Worm (Caenorhabditis elegans): ENCODE results near the gene oac-49.

DNA sequence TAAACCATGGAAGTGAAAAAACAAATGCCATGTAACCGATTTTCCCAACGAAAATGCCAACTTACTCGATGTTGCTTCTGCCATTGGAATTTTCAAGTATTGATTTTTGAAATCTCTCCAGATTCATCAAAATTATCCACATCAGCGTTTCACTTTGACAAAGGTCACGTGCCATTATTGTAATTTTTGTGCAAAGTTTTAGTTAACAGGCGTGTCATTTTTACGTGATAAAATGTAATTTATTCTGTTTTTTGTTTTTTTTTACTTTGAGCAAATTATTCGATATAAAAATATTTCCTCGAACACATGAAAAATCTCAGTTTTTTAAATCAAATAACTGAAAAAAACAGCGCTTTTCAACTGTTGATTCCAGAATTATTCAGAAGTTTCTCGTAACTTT, 44.6 kb downstream of the oac-49 start, which contains the start of gene F21D9.2:
- TF ChIP-seq ama-1 (optimal IDR thresholded peaks at IDR 0.05) (no peak), ceh-44 (GFP tag; IDR thresholded peaks at IDR 0.05) (no peak), daf-12 (tag; optimal IDR thresholded peaks at IDR 0.05) (no peak), nhr-76 (tag; optimal IDR thresholded peaks at IDR 0.05) (no peak), nhr-102 (tag; optimal IDR thresholded peaks at IDR 0.05) (no peak), F44E2.7 (GFP tag; IDR thresholded peaks at IDR 0.05) (no peak), lsy-2 (tag; optimal IDR thresholded peaks at IDR 0.05) (no peak), ceh-28 (tag; optimal IDR thresholded peaks at IDR 0.05) (no peak), egl-27 (tag; optimal IDR thresholded peaks at IDR 0.05) (no peak), T20F7.1 (GFP tag; optimal IDR thresholded peaks at IDR 0.05) (no peak), lir-3 (tag; optimal IDR thresholded peaks at IDR 0.05) (no peak), set-16 (GFP tag; IDR thresholded peaks at IDR 0.05) (no peak)
